Worm (Caenorhabditis elegans) whole organism, L3 larva: ENCODE results near the gene nhr-139.

Experiments used
- R02D3.7 ChIP-seq: fragments of 150-350 bp; optimal IDR thresholded peaks from 2 replicates; lab custom pipeline; 2014; ENCODE audit warnings: missing biosample characterization, missing genetic modification characterization
- ZK546.5 ChIP-seq: sonication (generic microtip); optimal IDR thresholded peaks from 2 replicates; lab custom pipeline; 2017; ENCODE audit warnings: missing biosample characterization, missing genetic modification characterization
- aly-2 ChIP-seq: fragments of 150-350 bp; optimal IDR thresholded peaks from 2 replicates; lab custom pipeline; 2014; ENCODE audit warnings: missing biosample characterization, missing genetic modification characterization
- ama-1 ChIP-seq: fragments of 150-350 bp; optimal IDR thresholded peaks from 2 replicates; lab custom pipeline; 2018
- ceh-28 ChIP-seq: fragments of 150-350 bp; optimal IDR thresholded peaks from 2 replicates; lab custom pipeline; 2014; ENCODE audit warnings: missing biosample characterization, missing genetic modification reagents, missing genetic modification characterization
- daf-12 ChIP-seq: fragments of 150-350 bp; optimal IDR thresholded peaks from 2 replicates; lab custom pipeline; 2014; ENCODE audit warnings: missing biosample characterization, missing genetic modification reagents, missing genetic modification characterization
- elt-1 ChIP-seq: fragments of 150-350 bp; optimal IDR thresholded peaks from 2 replicates; lab custom pipeline; 2014; ENCODE audit warnings: missing biosample characterization, missing genetic modification characterization
- elt-3 ChIP-seq, 3 experiments: fragments of 150-350 bp in 1 of 3; sonication (generic microtip) in 2 of 3; optimal IDR thresholded peaks; 2 replicates in 2 of 3; 4 replicates in 1 of 3; lab custom pipeline; 2014 to 2017; ENCODE audit warnings: missing biosample characterization in 3 of 3, missing genetic modification characterization in 3 of 3
- eor-1 ChIP-seq, 2 experiments: fragments of 150-350 bp; optimal IDR thresholded peaks; 2 replicates each; lab custom pipeline; 2014 to 2018; ENCODE audit warnings: missing biosample characterization in 2 of 2, missing genetic modification characterization in 2 of 2
- fkh-2 ChIP-seq: fragments of 150-350 bp; optimal IDR thresholded peaks from 2 replicates; lab custom pipeline; 2014; ENCODE audit warnings: missing biosample characterization, missing genetic modification reagents, missing genetic modification characterization
- fos-1 ChIP-seq: fragments of 150-350 bp; optimal IDR thresholded peaks from 2 replicates; lab custom pipeline; 2014; ENCODE audit warnings: missing biosample characterization, missing genetic modification characterization
- hmg-11 ChIP-seq: sonication (generic microtip); optimal IDR thresholded peaks from 2 replicates; lab custom pipeline; 2016; ENCODE audit warnings: missing genetic modification characterization, missing compliant biosample characterization
- jun-1 ChIP-seq: fragments of 150-350 bp; optimal IDR thresholded peaks from 2 replicates; lab custom pipeline; 2014; ENCODE audit warnings: missing biosample characterization, missing genetic modification reagents, missing genetic modification characterization
- lin-15B ChIP-seq: fragments of 150-350 bp; optimal IDR thresholded peaks from 2 replicates; lab custom pipeline; 2014; ENCODE audit warnings: missing biosample characterization, missing genetic modification characterization
- lin-39 ChIP-seq: fragments of 150-350 bp; optimal IDR thresholded peaks from 2 replicates; lab custom pipeline; 2018; ENCODE audit warnings: missing biosample characterization, missing genetic modification reagents, missing genetic modification characterization
- lsy-12 ChIP-seq: sonication (generic microtip); optimal IDR thresholded peaks from 2 replicates; lab custom pipeline; 2016; ENCODE audit warnings: mild to moderate bottlenecking, missing genetic modification characterization, missing compliant biosample characterization
- mdl-1 ChIP-seq: fragments of 150-350 bp; optimal IDR thresholded peaks from 2 replicates; lab custom pipeline; 2014; ENCODE audit warnings: missing biosample characterization, missing genetic modification characterization
- nfya-1 ChIP-seq: sonication (generic microtip); optimal IDR thresholded peaks from 2 replicates; lab custom pipeline; 2017; ENCODE audit warnings: missing genetic modification characterization, mild to moderate bottlenecking, missing compliant biosample characterization, antibody characterized with exemption, moderate library complexity; ENCODE audit not compliant: insufficient read depth
- nhr-11 ChIP-seq: fragments of 150-350 bp; optimal IDR thresholded peaks from 2 replicates; lab custom pipeline; 2014; ENCODE audit warnings: missing biosample characterization, missing genetic modification characterization
- nhr-12 ChIP-seq: fragments of 150-350 bp; optimal IDR thresholded peaks from 2 replicates; lab custom pipeline; 2014; ENCODE audit warnings: missing biosample characterization, missing genetic modification characterization
- nhr-23 ChIP-seq: fragments of 150-350 bp; optimal IDR thresholded peaks from 2 replicates; lab custom pipeline; 2014; ENCODE audit warnings: missing biosample characterization, missing genetic modification reagents, missing genetic modification characterization
- nhr-237 ChIP-seq: fragments of 150-350 bp; optimal IDR thresholded peaks from 2 replicates; lab custom pipeline; 2014; ENCODE audit warnings: missing biosample characterization, missing genetic modification characterization
- nhr-25 ChIP-seq: sonication (generic microtip); optimal IDR thresholded peaks from 2 replicates; lab custom pipeline; 2017; ENCODE audit warnings: missing biosample characterization, missing genetic modification characterization
- nhr-43 ChIP-seq: sonication (generic microtip); optimal IDR thresholded peaks from 2 replicates; lab custom pipeline; 2016; ENCODE audit warnings: mild to moderate bottlenecking, missing genetic modification characterization, missing compliant biosample characterization; ENCODE audit not compliant: poor library complexity, severe bottlenecking
- nhr-67 ChIP-seq: fragments of 150-350 bp; optimal IDR thresholded peaks from 2 replicates; lab custom pipeline; 2014; ENCODE audit warnings: missing biosample characterization, missing genetic modification characterization
- nhr-76 ChIP-seq: fragments of 150-350 bp; sonication (generic microtip); optimal IDR thresholded peaks from 5 replicates; lab custom pipeline; 2014; ENCODE audit warnings: missing biosample characterization, missing genetic modification characterization
- nhr-77 ChIP-seq: fragments of 150-350 bp; optimal IDR thresholded peaks from 2 replicates; lab custom pipeline; 2014; ENCODE audit warnings: missing biosample characterization, missing genetic modification characterization
- pha-4 ChIP-seq: fragments of 150-350 bp; optimal IDR thresholded peaks from 2 replicates; lab custom pipeline; 2014; ENCODE audit warnings: missing biosample characterization, missing genetic modification reagents, missing genetic modification characterization
- sea-2 ChIP-seq: fragments of 150-350 bp; sonication (generic microtip); optimal IDR thresholded peaks from 4 replicates; lab custom pipeline; 2014; ENCODE audit warnings: missing biosample characterization, missing genetic modification reagents, missing genetic modification characterization
- skn-1 ChIP-seq: fragments of 150-350 bp; optimal IDR thresholded peaks from 2 replicates; lab custom pipeline; 2014; ENCODE audit warnings: missing biosample characterization, missing genetic modification characterization
- tbx-2 ChIP-seq: sonication (generic microtip); optimal IDR thresholded peaks from 2 replicates; lab custom pipeline; 2016; ENCODE audit warnings: mild to moderate bottlenecking, missing genetic modification characterization, missing compliant biosample characterization
- unc-39 ChIP-seq: sonication (generic microtip); optimal IDR thresholded peaks from 4 replicates; lab custom pipeline; 2017; ENCODE audit warnings: missing biosample characterization, missing genetic modification characterization
- unc-62 ChIP-seq: fragments of 150-350 bp; sonication (generic microtip); optimal IDR thresholded peaks from 4 replicates; lab custom pipeline; 2014; ENCODE audit warnings: missing biosample characterization, missing genetic modification reagents, missing genetic modification characterization
- zag-1 ChIP-seq: fragments of 150-350 bp; optimal IDR thresholded peaks from 2 replicates; lab custom pipeline; 2014; ENCODE audit warnings: missing biosample characterization, missing genetic modification characterization
- ztf-11 ChIP-seq: fragments of 150-350 bp; optimal IDR thresholded peaks from 2 replicates; lab custom pipeline; 2014; ENCODE audit warnings: missing biosample characterization, missing genetic modification characterization

The nhr-139 gene

DNA sequence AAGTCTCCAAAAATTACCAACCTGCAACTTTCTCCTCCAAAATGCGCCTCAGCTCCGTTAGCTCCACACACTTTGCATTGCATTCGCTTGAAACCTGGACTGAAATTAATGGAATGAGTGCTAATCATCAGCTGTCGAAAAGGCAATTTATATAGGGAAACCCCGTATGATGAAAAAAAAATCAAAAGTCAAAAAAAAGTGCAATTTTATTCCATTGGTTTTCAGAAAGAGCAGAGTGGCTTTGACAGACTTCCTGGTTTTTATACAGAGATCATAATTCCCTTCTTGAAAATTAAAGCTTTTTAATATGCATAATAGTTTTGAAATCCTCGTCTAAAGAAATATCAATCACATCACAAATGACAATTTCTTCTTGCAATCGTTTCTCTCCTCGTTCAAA lies at the start of gene nhr-139:
Gene nhr-139 (minus strand): TSS at position 101 of the 400 bp plus-strand sequence.
- TF ChIP-seq ztf-11 (tag; lab: Kevin White, UChicago) = no peak
- TF ChIP-seq ZK546.5 (tag; lab: Kevin White, UChicago) = no peak
- TF ChIP-seq ceh-28 (tag; lab: Kevin White, UChicago) = no peak
- TF ChIP-seq nhr-77 (tag; lab: Kevin White, UChicago) = no peak
- no peak for TF ChIP-seq eor-1 (tag; optimal IDR thresholded peaks at IDR 0.05; lab: Kevin White, UChicago)
- TF ChIP-seq daf-12 (tag; lab: Kevin White, UChicago) = no peak
- no peak for TF ChIP-seq unc-62
- no peak for TF ChIP-seq nhr-76
- no peak for TF ChIP-seq nhr-25 (tag; lab: Kevin White, UChicago)
- TF ChIP-seq nhr-43 = no peak
- no peak for TF ChIP-seq nhr-23 (tag; lab: Kevin White, UChicago)

- TF ChIP-seq nhr-11 (tag; lab: Kevin White, UChicago) (no peak), lsy-12 (no peak), nhr-12 (no peak), lin-15B (tag; lab: Kevin White, UChicago) (no peak), zag-1 (tag; lab: Kevin White, UChicago) (no peak), nhr-77 (tag; lab: Kevin White, UChicago) (no peak), lin-39 (tag; lab: Kevin White, UChicago) (no peak), nfya-1 (no peak), elt-1 (tag; lab: Kevin White, UChicago) (no peak), ceh-28 (tag; lab: Kevin White, UChicago) (no peak), nhr-67 (no peak), skn-1 (tag; lab: Kevin White, UChicago) (no peak), fos-1 (tag; lab: Kevin White, UChicago) (no peak), ZK546.5 (tag; lab: Kevin White, UChicago) (no peak), hmg-11 (tag; lab: Kevin White, UChicago) (no peak)
Measured at ce11 chrV:7036475-7036874, 48.9 kb upstream of the nhr-139 start, which contains the start of gene twk-11. twk-11 (minus strand) TSS chrV:7036575.

DNA sequence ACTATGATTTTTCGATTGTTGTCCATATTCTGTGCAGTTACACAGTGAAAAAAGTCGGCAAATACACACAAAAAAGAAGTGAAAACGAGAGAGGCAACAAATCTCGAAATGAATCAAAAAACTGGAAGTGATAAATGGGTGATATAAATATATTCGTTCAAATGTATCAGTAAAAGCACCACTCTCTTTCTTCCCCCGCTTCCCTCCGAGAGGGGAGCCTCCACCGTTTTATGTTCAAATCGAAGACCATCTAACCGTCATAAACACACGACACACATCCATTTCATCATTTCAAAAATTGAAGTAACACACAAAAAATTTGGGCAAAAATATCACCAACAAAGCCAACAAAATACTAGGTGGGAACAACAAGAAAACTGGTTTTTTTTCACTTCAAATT lies 39.5 kb upstream of the nhr-139 start, which contains the start of gene F20A1.6:
Gene F20A1.6 (minus strand): TSS at position 101 of the 400 bp plus-strand sequence.
- TF ChIP-seq eor-1 (tag; optimal IDR thresholded peaks at IDR 0.05; lab: Kevin White, UChicago) = no peak
- TF ChIP-seq nhr-11 (tag; lab: Kevin White, UChicago) = no peak
- no peak for TF ChIP-seq R02D3.7 (tag; lab: Kevin White, UChicago)
- no peak for TF ChIP-seq ama-1
- no peak for TF ChIP-seq aly-2
- TF ChIP-seq lsy-12 = no peak

DNA sequence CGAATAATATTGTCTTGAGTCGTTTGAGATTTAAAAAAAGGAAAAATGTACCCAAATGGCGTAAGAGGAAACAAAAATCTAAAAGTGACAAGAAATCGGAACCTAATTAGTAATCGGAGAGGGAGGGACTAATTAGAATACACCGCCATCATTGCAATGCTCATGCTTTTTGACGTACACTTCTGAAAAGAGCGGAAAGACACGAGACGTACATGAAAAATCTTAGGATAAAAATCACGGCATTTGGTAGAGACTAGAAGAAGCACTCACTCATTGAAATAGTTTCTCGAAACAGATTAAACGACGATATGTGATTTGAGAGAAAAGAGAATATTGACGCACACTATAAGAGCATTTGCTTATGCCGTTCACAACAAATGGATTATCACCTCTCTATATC lies 35.4 kb upstream of the nhr-139 start:
- no peak for TF ChIP-seq nhr-25 (tag; lab: Kevin White, UChicago)
- TF ChIP-seq nhr-67 = no peak
- TF ChIP-seq fos-1 (tag; lab: Kevin White, UChicago) = no peak
- TF ChIP-seq ZK546.5 (tag; lab: Kevin White, UChicago) = no peak
- TF ChIP-seq daf-12 (tag; lab: Kevin White, UChicago) = no peak
- no peak for TF ChIP-seq skn-1 (tag; lab: Kevin White, UChicago)
- TF ChIP-seq hmg-11 (tag; lab: Kevin White, UChicago) = no peak
- TF ChIP-seq unc-39 (tag; lab: Kevin White, UChicago) = no peak
- TF ChIP-seq eor-1 (tag; optimal IDR thresholded peaks at IDR 0.05; lab: Kevin White, UChicago) = no peak
- TF ChIP-seq mdl-1 (tag; lab: Kevin White, UChicago) = no peak
- TF ChIP-seq pha-4 (tag; lab: Kevin White, UChicago) = no peak
- TF ChIP-seq aly-2 = no peak

DNA sequence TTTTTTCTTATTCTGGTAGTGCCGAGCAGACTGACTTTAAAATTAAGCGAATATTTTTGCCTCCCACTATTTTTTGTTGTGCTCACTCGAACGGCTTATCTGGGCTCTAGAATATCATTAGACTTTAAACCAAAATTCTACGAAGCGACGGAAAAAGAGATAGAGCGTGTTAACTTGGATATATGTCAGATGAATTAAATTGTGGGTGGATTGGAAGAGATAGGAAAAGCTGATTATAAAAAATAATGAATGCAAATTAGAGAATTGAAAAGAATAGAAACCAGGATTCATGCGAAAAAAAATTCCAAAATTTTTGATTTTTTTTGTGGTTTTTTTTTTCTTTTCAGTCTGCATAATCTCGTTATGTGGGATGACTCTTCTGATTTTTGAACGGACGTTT lies 34.2 kb upstream of the nhr-139 start, which contains the start of gene F20A1.4:
Gene F20A1.4 (minus strand): TSS at position 101 of the 400 bp plus-strand sequence.
- TF ChIP-seq daf-12 (tag; lab: Kevin White, UChicago) (no peak), nhr-237 (tag; lab: Kevin White, UChicago) (no peak), lin-39 (tag; lab: Kevin White, UChicago) (no peak), nhr-76 (no peak)

- TF ChIP-seq nhr-77 (tag; lab: Kevin White, UChicago) (no peak), elt-1 (tag; lab: Kevin White, UChicago) (no peak), nhr-67 (no peak), elt-3 (tag; optimal IDR thresholded peaks at IDR 0.05; lab: Kevin White, UChicago) (no peak), ZK546.5 (tag; lab: Kevin White, UChicago) (no peak), aly-2 (no peak), lin-15B (tag; lab: Kevin White, UChicago) (no peak), sea-2 (GFP tag; lab: Kevin White, UChicago) (no peak), eor-1 (tag; optimal IDR thresholded peaks at IDR 0.05; lab: Kevin White, UChicago) (no peak), lin-39 (tag; lab: Kevin White, UChicago) (no peak), hmg-11 (tag; lab: Kevin White, UChicago) (no peak), nhr-11 (tag; lab: Kevin White, UChicago) (no peak), skn-1 (tag; lab: Kevin White, UChicago) (no peak), jun-1 (tag; lab: Kevin White, UChicago) (no peak), fkh-2 (no peak), zag-1 (tag; lab: Kevin White, UChicago) (no peak), pha-4 (tag; lab: Kevin White, UChicago) (no peak), fos-1 (tag; lab: Kevin White, UChicago) (no peak), tbx-2 (no peak), mdl-1 (tag; lab: Kevin White, UChicago) (no peak)
Measured at ce11 chrV:7017059-7017458, 29.5 kb upstream of the nhr-139 start, which contains the start of gene srsx-32. srsx-32 (plus strand) TSS chrV:7017359.
